Worm (Caenorhabditis elegans): Measurements from ENCODE around the gene F38B2.2.

DNA sequence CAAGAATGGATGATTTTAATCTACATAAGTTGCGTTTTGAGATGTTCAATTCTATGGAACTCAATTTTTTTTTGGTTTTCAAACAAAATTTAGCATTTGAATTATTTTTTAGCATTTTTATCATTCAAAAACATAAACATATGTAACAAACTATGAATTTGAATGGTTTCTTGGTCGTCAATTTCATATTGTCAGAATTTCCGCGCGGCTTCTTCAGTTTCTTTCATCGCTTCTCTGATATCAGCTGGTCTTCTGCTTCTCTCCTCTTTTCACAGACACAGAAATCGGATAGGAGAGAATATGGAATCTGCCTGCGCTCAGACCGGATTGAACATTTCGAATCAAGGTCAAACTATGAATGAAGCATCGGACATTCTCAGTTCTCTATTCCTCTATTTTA, 12.5 kb downstream of the F38B2.2 start, which contains the start of gene C03A3.9:
- TF ChIP-seq ceh-82 (tag; optimal IDR thresholded peaks at IDR 0.05) (no peak), mdl-1 (tag; optimal IDR thresholded peaks at IDR 0.05) (no peak), pqm-1 (tag; optimal IDR thresholded peaks at IDR 0.05) (no peak), fos-1 (tag; optimal IDR thresholded peaks at IDR 0.05) (no peak), fkh-2 (tag; optimal IDR thresholded peaks at IDR 0.05) (no peak), nhr-12 (tag; optimal IDR thresholded peaks at IDR 0.05) (no peak), ama-1 (optimal IDR thresholded peaks at IDR 0.05) (no peak)

All from whole organism, L3 larva.